Fruit fly (Drosophila melanogaster) whole organism, embryonic: ENCODE results near the gene Gclc.

ENCODE experiments used
- Atf6 ChIP-seq: fragments of 200-800 bp; sonication (Bioruptor generic); IDR thresholded peaks from 2 replicates; pipeline ENCODE4 v1.3.6; 2022; ENCODE audit warnings: missing biosample characterization, missing genetic modification characterization
- CG11456 ChIP-seq: fragments of 200-800 bp; sonication (Bioruptor generic); IDR thresholded peaks from 3 replicates; pipeline ENCODE4 v1.3.6; 2022; ENCODE audit warnings: missing biosample characterization, missing genetic modification characterization
- CG11695 ChIP-seq: fragments of 200-800 bp; sonication (Bioruptor generic); IDR thresholded peaks from 3 replicates; pipeline ENCODE4 v1.3.6; 2022; ENCODE audit warnings: missing biosample characterization, missing genetic modification characterization
- CG12236 ChIP-seq: fragments of 200-800 bp; sonication (Bioruptor generic); optimal IDR thresholded peaks from 2 replicates; lab custom pipeline; 2016; ENCODE audit warnings: missing biosample characterization, missing genetic modification characterization
- CG12942 ChIP-seq: fragments of 200-800 bp; sonication (Bioruptor generic); optimal IDR thresholded peaks from 3 replicates; lab custom pipeline; 2016; ENCODE audit warnings: missing biosample characterization, missing genetic modification characterization
- CG13624 ChIP-seq: fragments of 200-800 bp; sonication (Bioruptor generic); optimal IDR thresholded peaks from 2 replicates; lab custom pipeline; 2016; ENCODE audit warnings: missing biosample characterization, missing genetic modification characterization
- CG13775 ChIP-seq: fragments of 200-800 bp; sonication (Bioruptor generic); optimal IDR thresholded peaks from 3 replicates; lab custom pipeline; 2017; ENCODE audit warnings: missing biosample characterization, mild to moderate bottlenecking, missing genetic modification characterization
- CG15011 ChIP-seq: fragments of 200-800 bp; sonication (Bioruptor generic); optimal IDR thresholded peaks from 3 replicates; lab custom pipeline; 2018; ENCODE audit warnings: missing biosample characterization, mild to moderate bottlenecking, missing genetic modification characterization
- CG15479 ChIP-seq: fragments of 200-800 bp; sonication (Bioruptor generic); optimal IDR thresholded peaks from 3 replicates; lab custom pipeline; 2019; ENCODE audit warnings: missing biosample characterization, mild to moderate bottlenecking, missing genetic modification characterization, moderate library complexity
- CG17328 ChIP-seq: fragments of 200-800 bp; sonication (Bioruptor generic); IDR thresholded peaks from 2 replicates; pipeline ENCODE4 v1.3.6; 2022; ENCODE audit warnings: missing biosample characterization, missing genetic modification characterization
- CG17361 ChIP-seq: fragments of 200-800 bp; sonication (Bioruptor generic); IDR thresholded peaks from 3 replicates; pipeline ENCODE4 v1.3.6; 2022; ENCODE audit warnings: missing biosample characterization, missing genetic modification characterization
- CG17829 ChIP-seq: fragments of 200-800 bp; optimal IDR thresholded peaks from 2 replicates; lab custom pipeline; 2019; ENCODE audit warnings: missing biosample characterization, mild to moderate bottlenecking, missing genetic modification characterization, moderate library complexity
- CG2199 ChIP-seq: fragments of 200-800 bp; sonication (Bioruptor generic); IDR thresholded peaks from 3 replicates; pipeline ENCODE4 v1.3.6; 2022; ENCODE audit warnings: missing biosample characterization, missing genetic modification characterization
- CG2678 ChIP-seq: fragments of 200-800 bp; sonication (Bioruptor generic); optimal IDR thresholded peaks from 3 replicates; lab custom pipeline; 2019; ENCODE audit warnings: missing biosample characterization, mild to moderate bottlenecking, missing genetic modification characterization, moderate library complexity
- CG2712 ChIP-seq: fragments of 200-800 bp; optimal IDR thresholded peaks from 3 replicates; lab custom pipeline; 2019; ENCODE audit warnings: missing biosample characterization, mild to moderate bottlenecking, missing genetic modification characterization, moderate library complexity
- CG32767 ChIP-seq: fragments of 200-800 bp; sonication (Bioruptor generic); IDR thresholded peaks from 2 replicates; pipeline ENCODE4 v1.3.6; 2022; ENCODE audit warnings: missing biosample characterization, missing genetic modification characterization
- CG33557 ChIP-seq: fragments of 200-800 bp; sonication (Bioruptor generic); optimal IDR thresholded peaks from 2 replicates; lab custom pipeline; 2019; ENCODE audit warnings: missing biosample characterization, mild to moderate bottlenecking, missing genetic modification characterization, moderate library complexity
- CG5180 ChIP-seq: fragments of 200-800 bp; sonication (Bioruptor generic); optimal IDR thresholded peaks from 3 replicates; lab custom pipeline; 2017; ENCODE audit warnings: missing biosample characterization, missing genetic modification characterization, mild to moderate bottlenecking, moderate library complexity, missing genetic modification reagents
- CG6272 ChIP-seq: fragments of 200-800 bp; sonication (Bioruptor generic); IDR thresholded peaks from 2 replicates; pipeline ENCODE4 v1.3.6; 2022; ENCODE audit warnings: missing biosample characterization, missing genetic modification characterization
- CG9609 ChIP-seq: fragments of 200-800 bp; sonication (Bioruptor generic); optimal IDR thresholded peaks from 3 replicates; lab custom pipeline; 2016; ENCODE audit warnings: missing biosample characterization, missing genetic modification characterization
- Dbx ChIP-seq: fragments of 200-800 bp; sonication (Bioruptor generic); IDR thresholded peaks from 3 replicates; pipeline ENCODE4 v1.3.6; 2022; ENCODE audit warnings: missing biosample characterization, missing genetic modification characterization
- Dip3 ChIP-seq: fragments of 200-800 bp; sonication (Bioruptor generic); optimal IDR thresholded peaks from 3 replicates; lab custom pipeline; 2016; ENCODE audit warnings: missing biosample characterization, missing genetic modification characterization
- Dp ChIP-seq: fragments of 200-800 bp; sonication (Bioruptor generic); optimal IDR thresholded peaks from 2 replicates; lab custom pipeline; 2018; ENCODE audit warnings: missing biosample characterization, mild to moderate bottlenecking, missing genetic modification characterization, moderate library complexity
- Eip74EF ChIP-seq, 2 experiments: fragments of 200-800 bp in 1 of 2; fragments of >200 bp in 1 of 2; sonication (Bioruptor generic) in 1 of 2; optimal IDR thresholded peaks; 2 replicates each; lab custom pipeline; 2017 to 2019; ENCODE audit warnings: missing biosample characterization in 2 of 2, missing genetic modification characterization in 2 of 2, mild to moderate bottlenecking in 1 of 2, moderate library complexity in 1 of 2
- HLH3B ChIP-seq: fragments of 200-800 bp; sonication (Bioruptor generic); IDR thresholded peaks from 2 replicates; pipeline ENCODE4 v1.3.6; 2022; ENCODE audit warnings: missing biosample characterization, missing genetic modification characterization
- Hand ChIP-seq: fragments of 200-800 bp; sonication (Bioruptor generic); optimal IDR thresholded peaks from 2 replicates; lab custom pipeline; 2017; ENCODE audit warnings: mild to moderate bottlenecking, missing biosample characterization, missing genetic modification reagents, missing genetic modification characterization
- Hey ChIP-seq: fragments of 200-800 bp; sonication (Bioruptor generic); optimal IDR thresholded peaks from 3 replicates; lab custom pipeline; 2018; ENCODE audit warnings: missing biosample characterization, mild to moderate bottlenecking, missing genetic modification characterization
- Hr78 ChIP-seq, 2 experiments: fragments of 200-800 bp in 1 of 2; fragments of >200 bp in 1 of 2; sonication (Bioruptor generic) in 1 of 2; optimal IDR thresholded peaks; 2 replicates each; lab custom pipeline; 2017 to 2019; ENCODE audit warnings: missing biosample characterization in 2 of 2, missing genetic modification characterization in 2 of 2, mild to moderate bottlenecking in 1 of 2, moderate library complexity in 1 of 2
- Hsf ChIP-seq: fragments of 200-800 bp; sonication (Bioruptor generic); optimal IDR thresholded peaks from 3 replicates; lab custom pipeline; 2016; ENCODE audit warnings: missing biosample characterization, missing genetic modification characterization
- Lpt ChIP-seq: fragments of >200 bp; optimal IDR thresholded peaks from 2 replicates; lab custom pipeline; 2018; ENCODE audit warnings: missing biosample characterization, missing genetic modification characterization
- Neu2 ChIP-seq: fragments of 200-800 bp; sonication (Bioruptor generic); optimal IDR thresholded peaks from 3 replicates; lab custom pipeline; 2016; ENCODE audit warnings: missing biosample characterization, missing genetic modification characterization, borderline replicate concordance
- Nf-YB ChIP-seq: fragments of 200-800 bp; sonication (Bioruptor generic); optimal IDR thresholded peaks from 3 replicates; lab custom pipeline; 2019; ENCODE audit warnings: missing biosample characterization, mild to moderate bottlenecking, missing genetic modification characterization, moderate library complexity
- Oli ChIP-seq: fragments of 200-800 bp; sonication (Bioruptor generic); optimal IDR thresholded peaks from 2 replicates; lab custom pipeline; 2018; ENCODE audit warnings: missing biosample characterization, mild to moderate bottlenecking, missing genetic modification characterization, moderate library complexity
- Side ChIP-seq: fragments of 200-800 bp; sonication (Bioruptor generic); optimal IDR thresholded peaks from 2 replicates; lab custom pipeline; 2016; ENCODE audit warnings: missing biosample characterization, missing genetic modification characterization
- br ChIP-seq: fragments of >200 bp; optimal IDR thresholded peaks from 2 replicates; lab custom pipeline; 2017
- dan ChIP-seq: fragments of 200-800 bp; sonication (Bioruptor generic); IDR thresholded peaks from 2 replicates; pipeline ENCODE4 v1.3.6; 2022; ENCODE audit warnings: missing biosample characterization, missing genetic modification characterization
- exex ChIP-seq: fragments of 200-800 bp; sonication (Bioruptor generic); optimal IDR thresholded peaks from 4 replicates; lab custom pipeline; 2018; ENCODE audit warnings: missing biosample characterization, mild to moderate bottlenecking, missing genetic modification characterization, moderate library complexity
- gsb ChIP-seq: fragments of 200-800 bp; sonication (Bioruptor generic); IDR thresholded peaks from 2 replicates; pipeline ENCODE4 v1.3.6; 2022; ENCODE audit warnings: missing biosample characterization, missing genetic modification characterization
- h ChIP-seq: fragments of >200 bp; optimal IDR thresholded peaks from 2 replicates; lab custom pipeline; 2017
- pho ChIP-seq: fragments of 200-800 bp; sonication (Bioruptor generic); optimal IDR thresholded peaks from 2 replicates; lab custom pipeline; 2016; ENCODE audit warnings: missing biosample characterization, missing genetic modification characterization
- phol ChIP-seq: fragments of 200-800 bp; sonication (Bioruptor generic); optimal IDR thresholded peaks from 3 replicates; lab custom pipeline; 2018; ENCODE audit warnings: missing biosample characterization, mild to moderate bottlenecking, missing genetic modification characterization, moderate library complexity
- prd ChIP-seq, 3 experiments: fragments of >200 bp in 2 of 3; fragments of 200-800 bp in 1 of 3; sonication (Bioruptor generic) in 1 of 3; optimal IDR thresholded peaks in 2 of 3; IDR thresholded peaks in 1 of 3; 2 replicates in 2 of 3; 3 replicates in 1 of 3; pipeline versions ENCODE4 v1.3.6 to Lab custom; 2017 to 2022; ENCODE audit warnings: missing biosample characterization in 1 of 3, missing genetic modification characterization in 1 of 3
- sd ChIP-seq: fragments of 200-800 bp; sonication (Bioruptor generic); optimal IDR thresholded peaks from 3 replicates; lab custom pipeline; 2018; ENCODE audit warnings: missing biosample characterization, mild to moderate bottlenecking, missing genetic modification characterization, moderate library complexity
- sna ChIP-seq: fragments of 200-800 bp; sonication (Bioruptor generic); IDR thresholded peaks from 2 replicates; pipeline ENCODE4 v1.3.6; 2022; ENCODE audit warnings: missing biosample characterization, missing genetic modification characterization; ENCODE audit not compliant: partially characterized antibody
- tgo ChIP-seq: fragments of 200-800 bp; sonication (Bioruptor generic); IDR thresholded peaks from 3 replicates; pipeline ENCODE4 v1.3.6; 2022; ENCODE audit warnings: missing biosample characterization, missing genetic modification characterization
- twi ChIP-seq: fragments of 200-800 bp; optimal IDR thresholded peaks from 2 replicates; lab custom pipeline; 2019; ENCODE audit warnings: missing biosample characterization, mild to moderate bottlenecking, missing genetic modification characterization, moderate library complexity
- usp ChIP-seq: fragments of >200 bp; optimal IDR thresholded peaks from 2 replicates; lab custom pipeline; 2017; ENCODE audit warnings: missing biosample characterization, missing genetic modification characterization
- zfh1 ChIP-seq: fragments of 200-800 bp; sonication (Bioruptor generic); IDR thresholded peaks from 3 replicates; pipeline ENCODE4 v1.3.6; 2022; ENCODE audit warnings: missing biosample characterization, missing genetic modification characterization

The Gclc gene

dm6 chrX:8061392-8062179 is 54.4 kb downstream of the Gclc start, which contains the start of gene mys (continued):
- TF ChIP-seq CG6272 (GFP tag; lab: Robert Waterston, UW) = 0 out of 2 replicates have a peak, but pooled peaks have one; percentile 47
- no peak for TF ChIP-seq sd (tag; lab: Kevin White, UChicago)
- no peak for TF ChIP-seq CG32767 (GFP tag; lab: Robert Waterston, UW)
- peak; percentile 77 for TF ChIP-seq Side
- peak; percentile 64 for TF ChIP-seq Dp (GFP tag; lab: Kevin White, UChicago)
- 0 out of 2 replicates have a peak, but pooled peaks have one; percentile 41 for TF ChIP-seq CG17328 (GFP tag; lab: Robert Waterston, UW)
- peak; percentile 76 for TF ChIP-seq Dip3 (GFP tag; lab: Kevin White, UChicago)
- no peak for TF ChIP-seq Lpt
- TF ChIP-seq gsb = 0 out of 2 replicates have a peak, but pooled peaks have one; percentile 33
- TF ChIP-seq Nf-YB (GFP tag; lab: Kevin White, UChicago) = peak; percentile 15
- TF ChIP-seq CG13775 (GFP tag; lab: Kevin White, UChicago) = no peak
- TF ChIP-seq zfh1 (GFP tag; lab: Robert Waterston, UW) = peak; percentile 81
- TF ChIP-seq CG5180 (GFP tag; lab: Kevin White, UChicago) = no peak
- no peak for TF ChIP-seq Hand (GFP tag; lab: Kevin White, UChicago)
- TF ChIP-seq dan (GFP tag; lab: Robert Waterston, UW) = no peak
- no peak for TF ChIP-seq Hr78 (GFP tag; optimal IDR thresholded peaks at IDR 0.05; lab: Kevin White, UChicago)
- TF ChIP-seq CG2712 (tag; lab: Kevin White, UChicago) = peak; percentile 55
- TF ChIP-seq Hey = peak; percentile 2
- no peak for TF ChIP-seq tgo (GFP tag; lab: Robert Waterston, UW)
- TF ChIP-seq CG2199 (GFP tag; lab: Robert Waterston, UW) = 0 out of 3 replicates have a peak, but pooled peaks have one; percentile 29
- peak; percentile 30 for TF ChIP-seq CG2678 (tag; lab: Kevin White, UChicago)
- peak; percentile 79 for TF ChIP-seq Dbx (GFP tag; lab: Robert Waterston, UW)
- TF ChIP-seq h (lab: Kevin White, UChicago) = no peak
- TF ChIP-seq br (lab: Kevin White, UChicago) = no peak
- peak; percentile 87; the same call in 2 of the 3 replicates for TF ChIP-seq CG11456 (GFP tag; lab: Robert Waterston, UW)
- TF ChIP-seq Neu2 (GFP tag; lab: Kevin White, UChicago) = peak; percentile 98
- TF ChIP-seq CG12236 = peak; percentile 43
- TF ChIP-seq CG15011 (GFP tag; lab: Kevin White, UChicago) = no peak
- TF ChIP-seq CG9609 = peak; percentile 81
- TF ChIP-seq twi (tag; lab: Kevin White, UChicago) = peak; percentile 37
- peak; percentile 60 for TF ChIP-seq CG12942 (GFP tag; lab: Kevin White, UChicago)
- peak; percentile 49 for TF ChIP-seq CG17829 (tag; lab: Kevin White, UChicago)
- peak in 1 of 2 experiments; percentile 34 for TF ChIP-seq Eip74EF (GFP tag; optimal IDR thresholded peaks at IDR 0.05; lab: Kevin White, UChicago)
- TF ChIP-seq HLH3B (GFP tag; lab: Robert Waterston, UW) = peak; percentile 54; the same call in 1 of the 2 replicates
- peak; percentile 4 for TF ChIP-seq exex (tag; lab: Kevin White, UChicago)
- TF ChIP-seq Hsf (GFP tag; lab: Kevin White, UChicago) = peak; percentile 73
- TF ChIP-seq pho (GFP tag; lab: Kevin White, UChicago) = peak; percentile 68
- TF ChIP-seq CG13624 = peak; percentile 80
- no peak for TF ChIP-seq CG33557 (GFP tag; lab: Kevin White, UChicago)
- TF ChIP-seq usp = no peak
- no peak for TF ChIP-seq prd (optimal IDR thresholded peaks at IDR 0.05; lab: Kevin White, UChicago)
- peak; percentile 60 for TF ChIP-seq prd (GFP tag; IDR thresholded peaks at IDR 0.05; lab: Robert Waterston, UW)
- TF ChIP-seq CG15479 = no peak
- TF ChIP-seq Oli (tag; lab: Kevin White, UChicago) = no peak
- TF ChIP-seq sna = peak; percentile 89
- TF ChIP-seq CG11695 (GFP tag; lab: Robert Waterston, UW) = 0 out of 3 replicates have a peak, but pooled peaks have one; percentile 47
- TF ChIP-seq Atf6 (GFP tag; lab: Robert Waterston, UW) = peak; percentile 33; the same call in 1 of the 2 replicates
- peak; percentile 30; the same call in 1 of the 3 replicates for TF ChIP-seq CG17361 (GFP tag; lab: Robert Waterston, UW)
- peak; percentile 63 for TF ChIP-seq phol (tag; lab: Kevin White, UChicago)
